Fruit fly (Drosophila melanogaster) S2 (cell line): ENCODE data around the gene CG18231.

Source experiments
- CG8478 ChIP-seq: fragments of >200 bp; optimal IDR thresholded peaks from 2 replicates; lab custom pipeline; 2018
- CTCF ChIP-seq, 2 experiments: fragments of >200 bp; optimal IDR thresholded peaks; 2 replicates each; lab custom pipeline; 2018

DNA sequence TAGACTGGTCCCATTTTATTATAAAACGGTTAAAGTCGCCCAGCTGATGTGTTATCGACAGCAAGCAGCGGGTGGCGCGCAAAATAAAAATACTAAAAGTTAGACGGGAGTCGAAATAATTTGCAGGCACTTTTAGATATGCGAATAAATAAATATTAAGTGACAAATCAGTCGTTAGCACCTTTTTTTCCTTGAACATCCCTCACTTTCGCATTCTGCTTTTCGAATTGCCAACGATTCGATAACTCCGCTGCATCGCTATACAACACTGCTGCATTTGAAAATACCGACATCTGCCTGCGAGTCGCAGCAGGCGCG is 15.1 kb downstream of the CG18231 start, which contains the start of gene bora:
- TF ChIP-seq CTCF (optimal IDR thresholded peaks at IDR 0.05; lab: Kevin White, UChicago) = no peak
- no peak for TF ChIP-seq CG8478
